Worm (Caenorhabditis elegans): ENCODE data around the gene arrd-4.

- TF ChIP-seq pha-4 (tag; optimal IDR thresholded peaks at IDR 0.05) (no peak), elt-3 (tag; optimal IDR thresholded peaks at IDR 0.05) (no peak), blmp-1 (tag; optimal IDR thresholded peaks at IDR 0.05) (no peak), nhr-2 (tag; optimal IDR thresholded peaks at IDR 0.05) (no peak), unc-62 (GFP tag; optimal IDR thresholded peaks at IDR 0.05) (no peak), unc-39 (tag; optimal IDR thresholded peaks at IDR 0.05) (no peak), elt-1 (tag; optimal IDR thresholded peaks at IDR 0.05; ENCODE audit: borderline replicate concordance, insufficient read depth) (no peak), flh-1 (GFP tag; optimal IDR thresholded peaks at IDR 0.05) (no peak), mep-1 (tag; optimal IDR thresholded peaks at IDR 0.05) (no peak), snpc-4 (tag; optimal IDR thresholded peaks at IDR 0.05) (no peak)
Observed at ce11 chrII:9807519-9807972, 30.6 kb downstream of the arrd-4 start, which contains the start of gene cyp-13A8.
